Worm (Caenorhabditis elegans) whole organism, L1 larva: ENCODE measurements around the gene sre-9.

Source experiments
- aha-1 ChIP-seq: fragments of 150-350 bp; optimal IDR thresholded peaks from 2 replicates; lab custom pipeline; 2014; ENCODE audit warnings: missing biosample characterization, missing genetic modification characterization
- elt-3 ChIP-seq, 6 experiments: fragments of 150-350 bp in 1 of 6; sonication (generic microtip); optimal IDR thresholded peaks; 2 replicates each; lab custom pipeline; 2017 to 2018; ENCODE audit warnings: missing biosample characterization in 6 of 6, missing genetic modification characterization in 6 of 6, inconsistent platforms in 1 of 6
- fkh-4 ChIP-seq: sonication (generic microtip); optimal IDR thresholded peaks from 2 replicates; lab custom pipeline; 2016; ENCODE audit warnings: missing compliant biosample characterization, missing genetic modification characterization, borderline replicate concordance
- fkh-8 ChIP-seq: sonication (generic microtip); optimal IDR thresholded peaks from 2 replicates; lab custom pipeline; 2016; ENCODE audit warnings: mild to moderate bottlenecking, missing genetic modification characterization, missing compliant biosample characterization
- fos-1 ChIP-seq: fragments of 150-350 bp; optimal IDR thresholded peaks from 2 replicates; lab custom pipeline; 2014; ENCODE audit warnings: missing biosample characterization, missing genetic modification characterization
- mep-1 ChIP-seq: fragments of 150-350 bp; optimal IDR thresholded peaks from 2 replicates; lab custom pipeline; 2014; ENCODE audit warnings: missing biosample characterization, missing genetic modification characterization
- nhr-12 ChIP-seq: sonication (generic microtip); optimal IDR thresholded peaks from 2 replicates; lab custom pipeline; 2017; ENCODE audit warnings: missing biosample characterization, missing genetic modification characterization
- nhr-71 ChIP-seq: sonication (generic microtip); optimal IDR thresholded peaks from 2 replicates; lab custom pipeline; 2016; ENCODE audit warnings: mild to moderate bottlenecking, missing genetic modification characterization, moderate library complexity, missing compliant biosample characterization
- pqm-1 ChIP-seq: sonication (generic microtip); optimal IDR thresholded peaks from 3 replicates; lab custom pipeline; 2017; ENCODE audit warnings: missing biosample characterization, missing genetic modification characterization

ce11 chrV:3943364-3943763 is 48.6 kb downstream of the sre-9 start:
- TF ChIP-seq mep-1 (tag; lab: Kevin White, UChicago) = no peak
- TF ChIP-seq nhr-12 (tag; lab: Kevin White, UChicago) = no peak
- TF ChIP-seq fkh-8 (tag; lab: Kevin White, UChicago) = no peak
- no peak for TF ChIP-seq fos-1 (tag; lab: Kevin White, UChicago)
- no peak for TF ChIP-seq fkh-4
- TF ChIP-seq pqm-1 (tag; lab: Kevin White, UChicago) = no peak
- TF ChIP-seq aha-1 (tag; lab: Kevin White, UChicago) = no peak
- no peak for TF ChIP-seq elt-3 (tag; optimal IDR thresholded peaks at IDR 0.05; lab: Kevin White, UChicago)
- no peak for TF ChIP-seq nhr-71
